Fruit fly (Drosophila melanogaster) whole organism, embryonic: Measurements from ENCODE around the gene Col4a1.

Experiments
- CG1024 ChIP-seq: fragments of 200-800 bp; sonication (Bioruptor generic); IDR thresholded peaks from 2 replicates; pipeline ENCODE4 v1.3.6; 2022; ENCODE audit warnings: missing biosample characterization, missing genetic modification characterization
- CG10321 ChIP-seq: fragments of 200-800 bp; sonication (Bioruptor generic); IDR thresholded peaks from 2 replicates; pipeline ENCODE4 v1.3.6; 2022; ENCODE audit warnings: missing biosample characterization, missing genetic modification characterization
- CG11695 ChIP-seq: fragments of 200-800 bp; sonication (Bioruptor generic); IDR thresholded peaks from 3 replicates; pipeline ENCODE4 v1.3.6; 2022; ENCODE audit warnings: missing biosample characterization, missing genetic modification characterization
- CG11723 ChIP-seq: fragments of 200-800 bp; sonication (Bioruptor generic); optimal IDR thresholded peaks from 2 replicates; lab custom pipeline; 2017; ENCODE audit warnings: missing biosample characterization, mild to moderate bottlenecking, missing genetic modification characterization
- CG12104 ChIP-seq: fragments of 200-800 bp; sonication (Bioruptor generic); optimal IDR thresholded peaks from 3 replicates; lab custom pipeline; 2016; ENCODE audit warnings: missing biosample characterization, missing genetic modification characterization
- CG12744 ChIP-seq: fragments of 200-800 bp; sonication (Bioruptor generic); optimal IDR thresholded peaks from 2 replicates; lab custom pipeline; 2016; ENCODE audit warnings: missing biosample characterization, missing genetic modification characterization
- CG12769 ChIP-seq: fragments of 200-800 bp; sonication (Bioruptor generic); optimal IDR thresholded peaks from 2 replicates; lab custom pipeline; 2019; ENCODE audit warnings: missing biosample characterization, mild to moderate bottlenecking, missing genetic modification characterization, moderate library complexity
- CG15514 ChIP-seq: fragments of 200-800 bp; sonication (Bioruptor generic); optimal IDR thresholded peaks from 3 replicates; lab custom pipeline; 2017; ENCODE audit warnings: missing biosample characterization, missing genetic modification characterization, mild to moderate bottlenecking, moderate library complexity, missing genetic modification reagents
- CG17359 ChIP-seq: fragments of 200-800 bp; sonication (Bioruptor generic); optimal IDR thresholded peaks from 3 replicates; lab custom pipeline; 2018; ENCODE audit warnings: missing biosample characterization, mild to moderate bottlenecking, missing genetic modification characterization, moderate library complexity
- CG17912 ChIP-seq: fragments of 200-800 bp; sonication (Bioruptor generic); optimal IDR thresholded peaks from 2 replicates; lab custom pipeline; 2018; ENCODE audit warnings: missing biosample characterization, mild to moderate bottlenecking, missing genetic modification characterization
- CG2116 ChIP-seq: fragments of 200-800 bp; sonication (Bioruptor generic); optimal IDR thresholded peaks from 3 replicates; lab custom pipeline; 2018; ENCODE audit warnings: missing biosample characterization, mild to moderate bottlenecking, missing genetic modification characterization
- CG2889 ChIP-seq: fragments of 200-800 bp; sonication (Bioruptor generic); IDR thresholded peaks from 3 replicates; pipeline ENCODE4 v1.3.6; 2022; ENCODE audit warnings: missing biosample characterization, missing genetic modification characterization
- CG3281 ChIP-seq: fragments of 200-800 bp; sonication (Bioruptor generic); optimal IDR thresholded peaks from 3 replicates; lab custom pipeline; 2017; ENCODE audit warnings: missing biosample characterization, mild to moderate bottlenecking, missing genetic modification characterization
- CG3407 ChIP-seq: fragments of 200-800 bp; sonication (Bioruptor generic); optimal IDR thresholded peaks from 2 replicates; lab custom pipeline; 2018; ENCODE audit warnings: missing biosample characterization, mild to moderate bottlenecking, missing genetic modification characterization
- CG4820 ChIP-seq: fragments of 200-800 bp; sonication (Bioruptor generic); optimal IDR thresholded peaks from 3 replicates; lab custom pipeline; 2016; ENCODE audit warnings: missing biosample characterization, missing genetic modification characterization
- CG5953 ChIP-seq: fragments of 200-800 bp; sonication (Bioruptor generic); IDR thresholded peaks from 2 replicates; pipeline ENCODE4 v1.3.6; 2022; ENCODE audit warnings: missing biosample characterization, missing genetic modification characterization
- CG6175 ChIP-seq: fragments of 200-800 bp; sonication (Bioruptor generic); IDR thresholded peaks from 3 replicates; pipeline ENCODE4 v1.3.6; 2022; ENCODE audit warnings: missing biosample characterization, missing genetic modification characterization
- CG7556 ChIP-seq: fragments of 200-800 bp; sonication (Bioruptor generic); optimal IDR thresholded peaks from 2 replicates; lab custom pipeline; 2017; ENCODE audit warnings: missing biosample characterization, mild to moderate bottlenecking, missing genetic modification characterization
- CG7963 ChIP-seq: fragments of 200-800 bp; sonication (Bioruptor generic); IDR thresholded peaks from 3 replicates; pipeline ENCODE4 v1.3.6; 2022; ENCODE audit warnings: missing biosample characterization, missing genetic modification characterization; ENCODE audit not compliant: partially characterized antibody
- CG8281 ChIP-seq: fragments of 200-800 bp; sonication (Bioruptor generic); optimal IDR thresholded peaks from 2 replicates; lab custom pipeline; 2018; ENCODE audit warnings: missing biosample characterization, mild to moderate bottlenecking, missing genetic modification characterization, moderate library complexity
- CG8478 ChIP-seq: fragments of >200 bp; optimal IDR thresholded peaks from 2 replicates; lab custom pipeline; 2018
- CG8765 ChIP-seq: fragments of 200-800 bp; sonication (Bioruptor generic); IDR thresholded peaks from 2 replicates; pipeline ENCODE4 v1.3.6; 2022; ENCODE audit warnings: missing biosample characterization, missing genetic modification characterization
- CG9437 ChIP-seq: fragments of 200-800 bp; sonication (Bioruptor generic); optimal IDR thresholded peaks from 2 replicates; lab custom pipeline; 2018; ENCODE audit warnings: missing biosample characterization, mild to moderate bottlenecking, missing genetic modification characterization
- Chrac-16 ChIP-seq: fragments of 200-800 bp; sonication (Bioruptor generic); optimal IDR thresholded peaks from 3 replicates; lab custom pipeline; 2016; ENCODE audit warnings: missing biosample characterization, missing genetic modification characterization
- Deaf1 ChIP-seq: fragments of 200-800 bp; optimal IDR thresholded peaks from 3 replicates; lab custom pipeline; 2019; ENCODE audit warnings: missing biosample characterization, mild to moderate bottlenecking, missing genetic modification characterization, moderate library complexity
- Dek ChIP-seq: fragments of 200-800 bp; sonication (Bioruptor generic); optimal IDR thresholded peaks from 3 replicates; lab custom pipeline; 2019; ENCODE audit warnings: missing biosample characterization, mild to moderate bottlenecking, missing genetic modification characterization, moderate library complexity
- Dip2 ChIP-seq: fragments of 200-800 bp; sonication (Bioruptor generic); IDR thresholded peaks from 2 replicates; pipeline ENCODE4 v1.3.6; 2022; ENCODE audit warnings: missing biosample characterization, missing genetic modification characterization
- Dip3 ChIP-seq: fragments of 200-800 bp; sonication (Bioruptor generic); optimal IDR thresholded peaks from 3 replicates; lab custom pipeline; 2016; ENCODE audit warnings: missing biosample characterization, missing genetic modification characterization
- E2f1 ChIP-seq: fragments of 200-800 bp; sonication (Bioruptor generic); IDR thresholded peaks from 2 replicates; pipeline ENCODE4 v1.3.6; 2022; ENCODE audit warnings: missing biosample characterization, missing genetic modification characterization
- E2f2 ChIP-seq: fragments of 200-800 bp; sonication (Bioruptor generic); IDR thresholded peaks from 2 replicates; pipeline ENCODE4 v1.3.6; 2022; ENCODE audit warnings: missing biosample characterization, missing genetic modification characterization
- Ets97D ChIP-seq: fragments of 200-800 bp; sonication (Bioruptor generic); optimal IDR thresholded peaks from 3 replicates; lab custom pipeline; 2016; ENCODE audit warnings: missing biosample characterization, missing genetic modification characterization
- Lim3 ChIP-seq: fragments of 200-800 bp; sonication (Bioruptor generic); IDR thresholded peaks from 2 replicates; pipeline ENCODE4 v1.3.6; 2022; ENCODE audit warnings: missing biosample characterization, missing genetic modification characterization
- ato ChIP-seq: fragments of 200-800 bp; sonication (Bioruptor generic); IDR thresholded peaks from 2 replicates; pipeline ENCODE4 v1.3.6; 2022; ENCODE audit warnings: missing biosample characterization, missing genetic modification characterization; ENCODE audit not compliant: partially characterized antibody
- bowl ChIP-seq: fragments of 200-800 bp; sonication (Bioruptor generic); IDR thresholded peaks from 2 replicates; pipeline ENCODE4 v1.3.6; 2022; ENCODE audit warnings: missing biosample characterization, missing genetic modification characterization
- cato ChIP-seq: fragments of 200-800 bp; sonication (Bioruptor generic); optimal IDR thresholded peaks from 2 replicates; lab custom pipeline; 2016; ENCODE audit warnings: missing biosample characterization, missing genetic modification characterization, borderline replicate concordance
- chinmo ChIP-seq: fragments of 200-800 bp; sonication (Bioruptor generic); IDR thresholded peaks from 4 replicates; pipeline ENCODE4 v1.3.6; 2022; ENCODE audit warnings: missing biosample characterization, missing genetic modification characterization; ENCODE audit not compliant: partially characterized antibody
- da ChIP-seq: fragments of 200-800 bp; sonication (Bioruptor generic); optimal IDR thresholded peaks from 2 replicates; lab custom pipeline; 2016; ENCODE audit warnings: missing biosample characterization, missing genetic modification characterization
- dysf ChIP-seq: fragments of 200-800 bp; sonication (Bioruptor generic); IDR thresholded peaks from 3 replicates; pipeline ENCODE4 v1.3.6; 2022; ENCODE audit warnings: missing biosample characterization, missing genetic modification characterization
- h ChIP-seq: fragments of >200 bp; optimal IDR thresholded peaks from 2 replicates; lab custom pipeline; 2017
- hth ChIP-seq: fragments of >200 bp; optimal IDR thresholded peaks from 2 replicates; lab custom pipeline; 2017; ENCODE audit warnings: inconsistent platforms
- klu ChIP-seq: fragments of 200-800 bp; sonication (Bioruptor generic); IDR thresholded peaks from 2 replicates; pipeline ENCODE4 v1.3.6; 2022; ENCODE audit warnings: missing biosample characterization, missing genetic modification characterization
- knrl ChIP-seq: fragments of 200-800 bp; sonication (Bioruptor generic); IDR thresholded peaks from 3 replicates; pipeline ENCODE4 v1.3.6; 2022; ENCODE audit warnings: missing biosample characterization, missing genetic modification characterization; ENCODE audit not compliant: partially characterized antibody
- lilli ChIP-seq: fragments of 200-800 bp; sonication (Bioruptor generic); optimal IDR thresholded peaks from 3 replicates; lab custom pipeline; 2016; ENCODE audit warnings: missing biosample characterization, missing genetic modification characterization
- lola ChIP-seq, 3 experiments: fragments of >200 bp in 2 of 3; fragments of 200-800 bp in 1 of 3; sonication (Bioruptor generic) in 1 of 3; optimal IDR thresholded peaks; 2 replicates each; lab custom pipeline; 2017 to 2019; ENCODE audit warnings: missing biosample characterization in 3 of 3, missing genetic modification characterization in 3 of 3, mild to moderate bottlenecking in 1 of 3, moderate library complexity in 1 of 3
- luna ChIP-seq: fragments of 200-800 bp; sonication (Bioruptor generic); optimal IDR thresholded peaks from 2 replicates; lab custom pipeline; 2016; ENCODE audit warnings: missing biosample characterization, missing genetic modification characterization
- onecut ChIP-seq: fragments of 200-800 bp; sonication (Bioruptor generic); IDR thresholded peaks from 2 replicates; pipeline ENCODE4 v1.3.6; 2022; ENCODE audit warnings: missing biosample characterization, missing genetic modification characterization
- pum ChIP-seq: fragments of 200-800 bp; sonication (Bioruptor generic); optimal IDR thresholded peaks from 2 replicates; lab custom pipeline; 2016; ENCODE audit warnings: missing biosample characterization, missing genetic modification characterization
- rib ChIP-seq: fragments of 200-800 bp; sonication (Bioruptor generic); IDR thresholded peaks from 2 replicates; pipeline ENCODE4 v1.3.6; 2022; ENCODE audit warnings: missing biosample characterization, missing genetic modification characterization
- seq ChIP-seq: fragments of 200-800 bp; sonication (Bioruptor generic); IDR thresholded peaks from 2 replicates; pipeline ENCODE4 v1.3.6; 2022; ENCODE audit warnings: missing biosample characterization, missing genetic modification characterization
- twi ChIP-seq: fragments of 200-800 bp; optimal IDR thresholded peaks from 2 replicates; lab custom pipeline; 2019; ENCODE audit warnings: missing biosample characterization, mild to moderate bottlenecking, missing genetic modification characterization, moderate library complexity
- zf30C ChIP-seq: fragments of 200-800 bp; sonication (Bioruptor generic); optimal IDR thresholded peaks from 3 replicates; lab custom pipeline; 2018; ENCODE audit warnings: missing biosample characterization, mild to moderate bottlenecking, missing genetic modification characterization

The Col4a1 gene

dm6 chr2L:5060952-5061478 lies 31.6 kb downstream of the Col4a1 start (continued):
- TF ChIP-seq rib (GFP tag; lab: Robert Waterston, UW) (0 out of 2 replicates have a peak, but pooled peaks have one; percentile 35), knrl (GFP tag; lab: Robert Waterston, UW) (no peak), CG4820 (peak; percentile 15), CG3281 (GFP tag; lab: Kevin White, UChicago) (peak; percentile 80), E2f1 (GFP tag; lab: Robert Waterston, UW) (peak; percentile 45; the same call in 1 of the 2 replicates), Dip2 (no peak), zf30C (GFP tag; lab: Kevin White, UChicago) (peak; percentile 70), Lim3 (no peak), luna (GFP tag; lab: Kevin White, UChicago) (peak; percentile 34), CG9437 (GFP tag; lab: Kevin White, UChicago) (peak; percentile 49), CG3407 (peak; percentile 47), lilli (peak; percentile 88), CG8281 (peak; percentile 23), CG11723 (GFP tag; lab: Kevin White, UChicago) (no peak), CG15514 (GFP tag; lab: Kevin White, UChicago) (peak; percentile 76), hth (lab: Kevin White, UChicago) (no peak), CG10321 (GFP tag; lab: Robert Waterston, UW) (peak; percentile 22; the same call in 1 of the 2 replicates), Chrac-16 (GFP tag; lab: Kevin White, UChicago) (peak; percentile 46), klu (peak; percentile 54), Deaf1 (peak; percentile 13), Dek (tag; lab: Kevin White, UChicago) (peak; percentile 56), E2f2 (peak; percentile 47; the same call in 1 of the 2 replicates), Ets97D (GFP tag; lab: Kevin White, UChicago) (no peak), twi (tag; lab: Kevin White, UChicago) (no peak), CG8478 (lab: Kevin White, UChicago) (no peak), CG12769 (tag; lab: Kevin White, UChicago) (peak; percentile 61), CG7963 (GFP tag; lab: Robert Waterston, UW) (no peak), CG2116 (no peak), Dip3 (peak; percentile 77), ato (GFP tag; lab: Robert Waterston, UW) (no peak), CG8765 (GFP tag; lab: Robert Waterston, UW) (no peak), CG12104 (peak; percentile 51), dysf (GFP tag; lab: Robert Waterston, UW) (peak; percentile 79), CG6175 (no peak), CG17912 (GFP tag; lab: Kevin White, UChicago) (no peak), pum (GFP tag; lab: Kevin White, UChicago) (peak; percentile 80), h (no peak), cato (GFP tag; lab: Kevin White, UChicago) (no peak), CG12744 (GFP tag; lab: Kevin White, UChicago) (peak; percentile 41), da (GFP tag; lab: Kevin White, UChicago) (peak; percentile 51), CG1024 (GFP tag; lab: Robert Waterston, UW) (peak; percentile 41; the same call in 1 of the 2 replicates), CG7556 (GFP tag; lab: Kevin White, UChicago) (peak; percentile 75), seq (GFP tag; lab: Robert Waterston, UW) (peak; percentile 77), lola (GFP tag; optimal IDR thresholded peaks at IDR 0.05; lab: Kevin White, UChicago) (peak in 1 of 3 experiments; percentile 52), CG2889 (GFP tag; lab: Robert Waterston, UW) (peak; percentile 45; the same call in 1 of the 3 replicates), bowl (GFP tag; lab: Robert Waterston, UW) (peak; percentile 56; the same call in 1 of the 2 replicates), CG5953 (GFP tag; lab: Robert Waterston, UW) (peak; percentile 77; the same call in 1 of the 2 replicates), CG11695 (GFP tag; lab: Robert Waterston, UW) (peak; percentile 84), chinmo (GFP tag; lab: Robert Waterston, UW) (no peak), onecut (peak; percentile 41; the same call in 1 of the 2 replicates), CG17359 (tag; lab: Kevin White, UChicago) (peak; percentile 67)
